Worm (Caenorhabditis elegans) whole organism, early embryonic: ENCODE data around the gene T04B2.3.

ENCODE experiments used
- B0310.2 ChIP-seq: sonication (generic microtip); optimal IDR thresholded peaks from 2 replicates; lab custom pipeline; 2016; ENCODE audit warnings: mild to moderate bottlenecking, missing genetic modification characterization, missing compliant biosample characterization
- F13C5.2 ChIP-seq: sonication (generic microtip); optimal IDR thresholded peaks from 2 replicates; lab custom pipeline; 2017; ENCODE audit warnings: mild to moderate bottlenecking, missing genetic modification characterization, inconsistent platforms, missing compliant biosample characterization
- aly-1 ChIP-seq: sonication (generic microtip); optimal IDR thresholded peaks from 2 replicates; lab custom pipeline; 2016; ENCODE audit warnings: missing genetic modification characterization, missing compliant biosample characterization
- ama-1 ChIP-seq: fragments of 150-350 bp; optimal IDR thresholded peaks from 2 replicates; lab custom pipeline; 2014
- ceh-13 ChIP-seq: fragments of 200-800 bp; sonication (Bioruptor generic); optimal IDR thresholded peaks from 2 replicates; lab custom pipeline; 2018; ENCODE audit warnings: mild to moderate bottlenecking, missing genetic modification characterization, missing compliant biosample characterization
- ceh-36 ChIP-seq: sonication (generic microtip); optimal IDR thresholded peaks from 2 replicates; lab custom pipeline; 2016; ENCODE audit warnings: missing genetic modification characterization, inconsistent platforms, missing compliant biosample characterization
- ets-7 ChIP-seq: sonication (generic microtip); optimal IDR thresholded peaks from 2 replicates; lab custom pipeline; 2016; ENCODE audit warnings: missing genotype, missing genetic modification characterization, missing compliant biosample characterization
- flt-1 ChIP-seq: fragments of 200-800 bp; sonication (Bioruptor generic); IDR thresholded peaks from 2 replicates; pipeline ENCODE4 v1.3.6; 2022; ENCODE audit warnings: missing genetic modification characterization, missing compliant biosample characterization
- hmbx-1 ChIP-seq: sonication (generic microtip); optimal IDR thresholded peaks from 2 replicates; lab custom pipeline; 2016; ENCODE audit warnings: mild to moderate bottlenecking, missing genetic modification characterization, missing compliant biosample characterization
- hmg-4 ChIP-seq: fragments of 200-800 bp; sonication (Bioruptor generic); optimal IDR thresholded peaks from 2 replicates; lab custom pipeline; 2018; ENCODE audit warnings: mild to moderate bottlenecking, missing genetic modification characterization, missing compliant biosample characterization
- hnd-1 ChIP-seq: sonication (generic microtip); optimal IDR thresholded peaks from 2 replicates; lab custom pipeline; 2016; ENCODE audit warnings: missing genetic modification characterization, missing compliant biosample characterization
- pes-1 ChIP-seq: fragments of 200-800 bp; sonication (Bioruptor generic); IDR thresholded peaks from 2 replicates; pipeline ENCODE4 v1.3.6; 2022; ENCODE audit warnings: missing genetic modification reagents, missing genetic modification characterization, missing compliant biosample characterization
- scrt-1 ChIP-seq: fragments of 200-800 bp; sonication (Bioruptor generic); IDR thresholded peaks from 2 replicates; pipeline ENCODE4 v1.3.6; 2022; ENCODE audit warnings: missing genetic modification characterization, missing compliant biosample characterization
- sea-1 ChIP-seq: fragments of 200-800 bp; sonication (Bioruptor generic); conservative IDR thresholded peaks from 2 replicates; pipeline ENCODE4 v1.3.6; 2022; ENCODE audit warnings: missing genetic modification characterization, missing compliant biosample characterization
- tbx-11 ChIP-seq: fragments of 200-800 bp; sonication (Bioruptor generic); IDR thresholded peaks from 2 replicates; pipeline ENCODE4 v1.3.6; 2022; ENCODE audit warnings: missing genetic modification characterization, missing compliant biosample characterization
- tbx-37 ChIP-seq: fragments of 200-800 bp; sonication (Bioruptor generic); conservative IDR thresholded peaks from 2 replicates; pipeline ENCODE4 v1.3.6; 2022; ENCODE audit warnings: missing genetic modification reagents, missing genetic modification characterization, missing compliant biosample characterization
- tra-4 ChIP-seq: sonication (generic microtip); optimal IDR thresholded peaks from 2 replicates; lab custom pipeline; 2017; ENCODE audit warnings: missing genetic modification characterization, missing compliant biosample characterization

The T04B2.3 gene

DNA sequence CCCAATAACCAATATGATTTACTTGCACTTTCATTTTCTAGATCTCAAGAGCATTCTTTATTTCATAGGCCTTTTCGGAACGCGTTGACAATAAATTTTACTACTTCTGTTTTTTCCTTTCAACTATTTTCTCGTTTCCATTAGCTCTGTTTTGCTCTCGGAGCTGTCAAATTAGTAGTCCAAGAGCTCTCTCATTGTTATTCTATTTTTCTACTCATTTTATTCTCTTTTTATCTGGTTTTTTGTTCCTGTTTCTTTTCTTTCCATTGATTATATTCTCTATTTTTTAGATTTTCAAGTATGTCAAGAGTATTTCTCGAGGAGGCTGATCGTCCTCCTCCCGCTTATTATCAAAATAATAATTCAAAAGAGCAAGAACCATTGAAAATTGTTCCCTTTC lies at the start of gene T04B2.3:
Gene T04B2.3 (plus strand): TSS at position 301 of the 400 bp plus-strand sequence.
- TF ChIP-seq ama-1 (lab: Kevin White, UChicago) (no peak), hnd-1 (tag; lab: Kevin White, UChicago) (no peak), sea-1 (GFP tag; lab: Robert Waterston, UW) (no peak), ets-7 (tag; lab: Kevin White, UChicago) (no peak)

DNA sequence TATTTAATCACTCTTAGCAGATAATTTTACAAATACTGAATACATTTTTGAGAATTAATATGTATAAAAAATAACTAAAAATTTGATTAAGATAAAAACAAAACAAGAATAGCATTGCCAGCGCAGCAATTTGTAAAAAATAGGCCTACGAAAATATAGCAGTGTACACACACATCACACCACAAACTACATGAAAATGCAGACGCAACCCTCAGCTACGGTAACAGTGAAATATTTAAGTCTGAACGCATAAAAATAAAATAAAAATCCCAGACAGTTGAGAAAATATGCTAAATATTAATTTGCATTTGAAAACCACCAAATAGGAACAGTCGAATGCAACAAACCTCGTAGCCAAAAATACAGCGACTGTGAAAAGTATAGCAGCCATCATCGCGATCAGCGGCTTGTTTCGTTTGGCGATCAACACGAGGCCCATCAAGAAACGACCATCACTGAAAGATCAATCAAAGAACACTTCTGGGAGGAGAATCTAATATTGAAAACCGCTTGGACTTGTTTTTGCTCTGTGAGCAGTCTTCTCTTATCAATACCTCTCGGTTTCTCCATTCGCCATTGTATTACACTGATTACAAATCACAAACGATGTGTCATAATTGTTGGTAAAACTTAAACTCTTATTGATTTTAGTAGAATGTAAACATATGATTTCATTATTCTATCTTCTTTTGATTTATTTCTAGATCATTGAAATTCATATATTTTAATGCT lies 48.6 kb upstream of the T04B2.3 start, which contains the start of gene pyp-1:
Gene pyp-1 (minus strand): TSS at position 439 of the 732 bp plus-strand sequence.
- TF ChIP-seq ceh-13 (GFP tag; lab: Kevin White, UChicago) (no peak), hmg-4 (no peak), ceh-36 (tag; lab: Kevin White, UChicago) (no peak), sea-1 (GFP tag; lab: Robert Waterston, UW) (no peak), hmbx-1 (tag; lab: Kevin White, UChicago) (no peak), F13C5.2 (tag; lab: Kevin White, UChicago) (no peak), scrt-1 (GFP tag; lab: Robert Waterston, UW) (no peak), aly-1 (tag; lab: Kevin White, UChicago) (no peak), ets-7 (tag; lab: Kevin White, UChicago) (no peak), ama-1 (lab: Kevin White, UChicago) (no peak), tbx-11 (GFP tag; lab: Robert Waterston, UW) (no peak), tra-4 (tag; lab: Kevin White, UChicago) (no peak), B0310.2 (tag; lab: Kevin White, UChicago) (no peak), pes-1 (no peak), flt-1 (GFP tag; lab: Robert Waterston, UW) (no peak)

DNA sequence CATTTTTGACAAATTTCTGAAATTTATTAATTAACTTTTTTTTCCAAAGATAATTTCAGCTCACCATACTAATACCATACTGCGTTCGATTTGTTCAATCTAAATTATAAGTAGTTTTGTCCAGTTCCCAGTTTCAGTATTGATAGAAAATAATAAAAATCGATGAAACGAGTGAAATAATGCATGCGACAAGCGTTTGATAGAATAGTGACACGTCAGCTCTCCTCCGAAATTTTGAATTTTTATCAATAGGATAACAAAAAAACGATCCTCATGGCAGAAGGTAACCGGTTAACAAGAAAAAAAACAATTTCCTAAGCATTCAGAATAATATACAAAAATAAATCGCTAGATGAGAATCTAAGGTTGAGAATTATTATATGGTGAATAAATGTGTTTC lies 45.5 kb upstream of the T04B2.3 start, which contains the start of gene C47E12.3:
Gene C47E12.3 (minus strand): TSS at position 101 of the 400 bp plus-strand sequence.
- TF ChIP-seq hmg-4, result no peak
- no peak for TF ChIP-seq F13C5.2 (tag; lab: Kevin White, UChicago)
- TF ChIP-seq sea-1 (GFP tag; lab: Robert Waterston, UW), result no peak
- TF ChIP-seq scrt-1 (GFP tag; lab: Robert Waterston, UW), result no peak
- no peak for TF ChIP-seq pes-1
- TF ChIP-seq ceh-13 (GFP tag; lab: Kevin White, UChicago), result no peak
- no peak for TF ChIP-seq tbx-37
- no peak for TF ChIP-seq B0310.2 (tag; lab: Kevin White, UChicago)
- no peak for TF ChIP-seq hnd-1 (tag; lab: Kevin White, UChicago)
- no peak for TF ChIP-seq aly-1 (tag; lab: Kevin White, UChicago)
- no peak for TF ChIP-seq hmbx-1 (tag; lab: Kevin White, UChicago)
- no peak for TF ChIP-seq ets-7 (tag; lab: Kevin White, UChicago)

DNA sequence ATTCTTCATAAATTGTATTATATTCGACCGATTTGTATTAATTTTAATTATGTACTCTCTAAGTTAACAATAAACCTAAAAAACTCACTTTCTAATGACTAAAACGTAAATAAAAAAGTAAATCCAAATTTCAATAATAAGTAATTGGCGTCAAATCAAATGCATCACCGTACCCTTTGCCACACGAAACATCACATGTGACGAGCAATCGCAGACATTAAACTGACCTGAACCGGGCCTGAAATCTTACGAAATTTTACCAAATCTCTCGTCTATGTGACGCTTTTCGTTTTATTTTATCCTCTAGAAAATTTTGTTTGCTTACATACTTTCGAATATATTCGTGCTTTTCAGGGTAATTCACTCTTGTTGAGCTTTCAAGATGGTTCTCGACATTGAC lies 43.8 kb upstream of the T04B2.3 start, which contains the start of the genes C47E12.2 and sars-1:
Gene C47E12.2 (minus strand): TSS at position 131 of the 400 bp plus-strand sequence.
Gene sars-1 (plus strand): TSS at position 355 of the 400 bp plus-strand sequence.
- no peak for TF ChIP-seq F13C5.2 (tag; lab: Kevin White, UChicago)
- no peak for TF ChIP-seq ceh-36 (tag; lab: Kevin White, UChicago)
- no peak for TF ChIP-seq ets-7 (tag; lab: Kevin White, UChicago)

DNA sequence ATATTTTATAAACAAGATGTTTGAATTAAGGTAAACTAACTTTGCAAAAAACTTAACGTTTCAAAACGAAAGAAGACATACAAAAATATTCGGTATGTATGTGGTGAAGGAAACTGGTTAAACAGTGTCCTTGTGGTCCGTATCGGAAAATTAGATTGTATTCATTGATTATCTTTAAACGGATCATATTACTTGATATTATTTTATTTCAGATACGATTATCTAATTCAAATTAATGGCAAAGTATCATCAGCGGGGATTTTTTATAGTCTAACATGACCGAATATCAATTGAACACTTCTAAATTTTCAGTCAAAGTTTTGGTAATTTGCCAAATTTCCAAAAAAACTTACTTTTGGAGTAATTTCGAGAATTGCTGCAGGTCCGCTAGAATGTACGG lies 40.4 kb upstream of the T04B2.3 start, which contains the start of gene C47E12.13:
Gene C47E12.13 (minus strand): TSS at position 101 of the 400 bp plus-strand sequence.
- TF ChIP-seq pes-1 (no peak), B0310.2 (tag; lab: Kevin White, UChicago) (no peak), ceh-36 (tag; lab: Kevin White, UChicago) (no peak), ama-1 (lab: Kevin White, UChicago) (no peak), flt-1 (GFP tag; lab: Robert Waterston, UW) (no peak), tra-4 (tag; lab: Kevin White, UChicago) (no peak), tbx-37 (no peak), hmbx-1 (tag; lab: Kevin White, UChicago) (no peak), aly-1 (tag; lab: Kevin White, UChicago) (no peak), sea-1 (GFP tag; lab: Robert Waterston, UW) (no peak), ets-7 (tag; lab: Kevin White, UChicago) (no peak), hnd-1 (tag; lab: Kevin White, UChicago) (no peak), scrt-1 (GFP tag; lab: Robert Waterston, UW) (no peak), hmg-4 (no peak), tbx-11 (GFP tag; lab: Robert Waterston, UW) (no peak), F13C5.2 (tag; lab: Kevin White, UChicago) (no peak), ceh-13 (GFP tag; lab: Kevin White, UChicago) (no peak)

DNA sequence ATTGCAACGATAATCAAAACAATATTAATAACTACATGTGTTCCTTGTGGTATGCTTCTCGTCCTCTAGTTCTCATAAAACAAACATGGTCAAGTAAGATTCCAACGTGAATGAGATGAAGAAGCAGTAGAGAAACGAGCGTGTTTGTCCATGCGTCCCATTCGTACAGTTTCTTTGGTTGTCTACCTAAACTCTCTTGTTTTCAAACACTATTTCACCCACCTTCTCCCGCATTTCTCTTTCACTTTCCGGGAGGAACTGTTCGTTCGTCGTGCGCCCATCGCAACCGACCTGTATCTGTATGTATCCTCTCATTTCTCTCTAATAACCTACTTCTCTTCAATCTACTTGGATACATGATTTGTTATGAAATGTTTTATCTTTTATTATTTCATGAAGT lies 39.5 kb upstream of the T04B2.3 start:
- TF ChIP-seq ets-7 (tag; lab: Kevin White, UChicago) (no peak), hmbx-1 (tag; lab: Kevin White, UChicago) (no peak), aly-1 (tag; lab: Kevin White, UChicago) (no peak), ceh-36 (tag; lab: Kevin White, UChicago) (no peak), tbx-11 (GFP tag; lab: Robert Waterston, UW) (no peak), B0310.2 (tag; lab: Kevin White, UChicago) (no peak), tbx-37 (no peak), hmg-4 (no peak), pes-1 (no peak), hnd-1 (tag; lab: Kevin White, UChicago) (no peak)

DNA sequence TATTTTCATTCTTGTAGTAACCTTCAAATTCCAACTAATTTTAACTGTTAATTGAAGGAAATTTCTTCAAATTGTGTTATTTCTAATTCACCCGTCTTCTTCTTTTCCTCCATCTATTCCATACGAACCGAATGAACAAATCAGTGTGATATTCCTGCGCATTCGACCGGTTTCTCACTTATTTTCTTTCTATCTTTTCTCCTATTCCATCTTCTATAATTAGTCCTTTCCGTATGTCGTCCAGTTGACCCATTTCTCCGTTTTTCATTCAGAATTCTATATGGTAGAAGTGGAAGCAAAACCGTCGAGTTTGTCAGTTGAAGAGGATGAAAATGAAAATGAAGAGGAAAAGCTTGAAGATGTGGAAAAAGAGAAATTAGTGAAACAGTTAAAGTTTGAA lies 37.7 kb upstream of the T04B2.3 start, which contains the start of gene magu-4:
Gene magu-4 (plus strand): TSS at position 218 of the 400 bp plus-strand sequence.
- TF ChIP-seq ceh-36 (tag; lab: Kevin White, UChicago) (no peak), aly-1 (tag; lab: Kevin White, UChicago) (no peak), sea-1 (GFP tag; lab: Robert Waterston, UW) (no peak), flt-1 (GFP tag; lab: Robert Waterston, UW) (no peak), hnd-1 (tag; lab: Kevin White, UChicago) (no peak), tbx-11 (GFP tag; lab: Robert Waterston, UW) (no peak)
